Fruit fly (Drosophila melanogaster) whole organism, embryonic: ENCODE measurements around the gene alpha-Est8.
A peak's percentile ranks its signal among the peaks of the same experiment; 100 is the strongest.

Experiments used
- Aef1 ChIP-seq: fragments of 200-800 bp; sonication (Bioruptor generic); IDR thresholded peaks from 3 replicates; pipeline ENCODE4 v1.3.6; 2022; ENCODE audit warnings: missing biosample characterization, missing genetic modification characterization
- B-H2 ChIP-seq: fragments of 200-800 bp; sonication (Bioruptor generic); optimal IDR thresholded peaks from 2 replicates; lab custom pipeline; 2018; ENCODE audit warnings: missing biosample characterization, mild to moderate bottlenecking, missing genetic modification characterization
- CG10543 ChIP-seq: fragments of 200-800 bp; sonication (Bioruptor generic); optimal IDR thresholded peaks from 3 replicates; lab custom pipeline; 2017; ENCODE audit warnings: missing biosample characterization, mild to moderate bottlenecking, missing genetic modification characterization, moderate library complexity
- CG11085 ChIP-seq: fragments of 200-800 bp; sonication (Bioruptor generic); IDR thresholded peaks from 2 replicates; pipeline ENCODE4 v1.3.6; 2022; ENCODE audit warnings: missing biosample characterization, missing genetic modification characterization
- CG12744 ChIP-seq: fragments of 200-800 bp; sonication (Bioruptor generic); optimal IDR thresholded peaks from 2 replicates; lab custom pipeline; 2016; ENCODE audit warnings: missing biosample characterization, missing genetic modification characterization
- CG1602 ChIP-seq: fragments of 200-800 bp; sonication (Bioruptor generic); optimal IDR thresholded peaks from 3 replicates; lab custom pipeline; 2016; ENCODE audit warnings: missing biosample characterization, missing genetic modification characterization
- CG1603 ChIP-seq: fragments of 200-800 bp; sonication (Bioruptor generic); optimal IDR thresholded peaks from 2 replicates; lab custom pipeline; 2019; ENCODE audit warnings: missing biosample characterization, mild to moderate bottlenecking, missing genetic modification characterization, moderate library complexity
- CG16815 ChIP-seq: fragments of 200-800 bp; sonication (Bioruptor generic); optimal IDR thresholded peaks from 3 replicates; lab custom pipeline; 2017; ENCODE audit warnings: missing biosample characterization, mild to moderate bottlenecking, missing genetic modification characterization
- CG18599 ChIP-seq: fragments of 200-800 bp; sonication (Bioruptor generic); optimal IDR thresholded peaks from 3 replicates; lab custom pipeline; 2017; ENCODE audit warnings: missing biosample characterization, missing genetic modification characterization, mild to moderate bottlenecking, moderate library complexity, missing genetic modification reagents
- CG18764 ChIP-seq: fragments of 200-800 bp; sonication (Bioruptor generic); optimal IDR thresholded peaks from 3 replicates; lab custom pipeline; 2016; ENCODE audit warnings: missing biosample characterization, missing genetic modification characterization
- CG34224 ChIP-seq: fragments of 200-800 bp; sonication (Bioruptor generic); IDR thresholded peaks from 3 replicates; pipeline ENCODE4 v1.3.6; 2022; ENCODE audit warnings: missing biosample characterization, missing genetic modification characterization; ENCODE audit not compliant: partially characterized antibody
- CG42726 ChIP-seq: fragments of 200-800 bp; sonication (Bioruptor generic); IDR thresholded peaks from 2 replicates; pipeline ENCODE4 v1.3.6; 2022; ENCODE audit warnings: missing biosample characterization, missing genetic modification characterization; ENCODE audit not compliant: partially characterized antibody
- CG6254 ChIP-seq: fragments of 200-800 bp; sonication (Bioruptor generic); optimal IDR thresholded peaks from 3 replicates; lab custom pipeline; 2017; ENCODE audit warnings: mild to moderate bottlenecking, missing biosample characterization, missing genetic modification reagents, missing genetic modification characterization
- CG6272 ChIP-seq: fragments of 200-800 bp; sonication (Bioruptor generic); IDR thresholded peaks from 2 replicates; pipeline ENCODE4 v1.3.6; 2022; ENCODE audit warnings: missing biosample characterization, missing genetic modification characterization
- CG6654 ChIP-seq: fragments of 200-800 bp; sonication (Bioruptor generic); optimal IDR thresholded peaks from 2 replicates; lab custom pipeline; 2017; ENCODE audit warnings: missing biosample characterization, mild to moderate bottlenecking, missing genetic modification characterization
- CG6791 ChIP-seq: fragments of 200-800 bp; sonication (Bioruptor generic); IDR thresholded peaks from 3 replicates; pipeline ENCODE4 v1.3.6; 2022; ENCODE audit warnings: missing biosample characterization, missing genetic modification characterization; ENCODE audit not compliant: partially characterized antibody
- CG8944 ChIP-seq: fragments of 200-800 bp; sonication (Bioruptor generic); optimal IDR thresholded peaks from 3 replicates; lab custom pipeline; 2016; ENCODE audit warnings: missing biosample characterization, missing genetic modification characterization
- CG9727 ChIP-seq: fragments of 200-800 bp; sonication (Bioruptor generic); optimal IDR thresholded peaks from 3 replicates; lab custom pipeline; 2017; ENCODE audit warnings: missing biosample characterization, mild to moderate bottlenecking, missing genetic modification characterization
- CTCF ChIP-seq: fragments of 200-800 bp; sonication (Bioruptor generic); optimal IDR thresholded peaks from 2 replicates; lab custom pipeline; 2017; ENCODE audit warnings: missing biosample characterization, mild to moderate bottlenecking, missing genetic modification characterization, moderate library complexity
- D ChIP-seq, 2 experiments: fragments of 200-800 bp in 1 of 2; fragments of >200 bp in 1 of 2; sonication (Bioruptor generic) in 1 of 2; optimal IDR thresholded peaks; 2 replicates in 1 of 2; 3 replicates in 1 of 2; lab custom pipeline; 2017; ENCODE audit warnings: mild to moderate bottlenecking in 1 of 2, missing biosample characterization in 1 of 2, missing genetic modification characterization in 1 of 2, missing genetic modification reagents in 1 of 2
- Dfd ChIP-seq, 2 experiments: fragments of >200 bp; optimal IDR thresholded peaks; 2 replicates each; lab custom pipeline; 2017; ENCODE audit warnings: missing biosample characterization in 2 of 2, missing genetic modification characterization in 2 of 2
- Dref ChIP-seq: fragments of 200-800 bp; sonication (Bioruptor generic); IDR thresholded peaks from 2 replicates; pipeline ENCODE4 v1.3.6; 2022; ENCODE audit warnings: missing biosample characterization, missing genetic modification characterization
- Fer1 ChIP-seq: fragments of 200-800 bp; sonication (Bioruptor generic); optimal IDR thresholded peaks from 2 replicates; lab custom pipeline; 2017; ENCODE audit warnings: missing biosample characterization, mild to moderate bottlenecking, missing genetic modification characterization
- Hr78 ChIP-seq, 2 experiments: fragments of 200-800 bp in 1 of 2; fragments of >200 bp in 1 of 2; sonication (Bioruptor generic) in 1 of 2; optimal IDR thresholded peaks; 2 replicates each; lab custom pipeline; 2017 to 2019; ENCODE audit warnings: missing biosample characterization in 2 of 2, missing genetic modification characterization in 2 of 2, mild to moderate bottlenecking in 1 of 2, moderate library complexity in 1 of 2
- Meics ChIP-seq: fragments of 200-800 bp; sonication (Bioruptor generic); optimal IDR thresholded peaks from 2 replicates; lab custom pipeline; 2017; ENCODE audit warnings: missing biosample characterization, mild to moderate bottlenecking, missing genetic modification characterization
- Rfx ChIP-seq: fragments of 200-800 bp; sonication (Bioruptor generic); IDR thresholded peaks from 2 replicates; pipeline ENCODE4 v1.3.6; 2022; ENCODE audit warnings: missing biosample characterization, missing genetic modification characterization
- amos ChIP-seq: fragments of 200-800 bp; sonication (Bioruptor generic); IDR thresholded peaks from 2 replicates; pipeline ENCODE4 v1.3.6; 2022; ENCODE audit warnings: missing biosample characterization, missing genetic modification characterization; ENCODE audit not compliant: partially characterized antibody
- ase ChIP-seq: fragments of 200-800 bp; sonication (Bioruptor generic); IDR thresholded peaks from 3 replicates; pipeline ENCODE4 v1.3.6; 2022; ENCODE audit warnings: missing biosample characterization, missing genetic modification characterization
- cg ChIP-seq: fragments of 200-800 bp; sonication (Bioruptor generic); optimal IDR thresholded peaks from 3 replicates; lab custom pipeline; 2019; ENCODE audit warnings: missing biosample characterization, mild to moderate bottlenecking, missing genetic modification characterization, moderate library complexity
- croc ChIP-seq: fragments of 200-800 bp; sonication (Bioruptor generic); conservative IDR thresholded peaks from 3 replicates; pipeline ENCODE4 v1.3.6; 2022; ENCODE audit warnings: missing biosample characterization, missing genetic modification characterization
- cwo ChIP-seq: fragments of 200-800 bp; sonication (Bioruptor generic); optimal IDR thresholded peaks from 3 replicates; lab custom pipeline; 2017; ENCODE audit warnings: missing biosample characterization, missing genetic modification characterization, mild to moderate bottlenecking, moderate library complexity, missing genetic modification reagents
- dati ChIP-seq: fragments of 200-800 bp; sonication (Bioruptor generic); IDR thresholded peaks from 2 replicates; pipeline ENCODE4 v1.3.6; 2022; ENCODE audit warnings: missing biosample characterization, missing genetic modification characterization
- eve ChIP-seq, 2 experiments: fragments of >200 bp; optimal IDR thresholded peaks; 2 replicates each; lab custom pipeline; 2017; ENCODE audit warnings: missing biosample characterization in 2 of 2, missing genetic modification characterization in 2 of 2
- ewg ChIP-seq: fragments of 200-800 bp; sonication (Bioruptor generic); optimal IDR thresholded peaks from 3 replicates; lab custom pipeline; 2017; ENCODE audit warnings: mild to moderate bottlenecking, missing biosample characterization, missing genetic modification reagents, missing genetic modification characterization
- fru ChIP-seq: fragments of >200 bp; optimal IDR thresholded peaks from 2 replicates; lab custom pipeline; 2017
- gfzf ChIP-seq: fragments of 200-800 bp; sonication (Bioruptor generic); optimal IDR thresholded peaks from 2 replicates; lab custom pipeline; 2016; ENCODE audit warnings: missing biosample characterization, mild to moderate bottlenecking, missing genetic modification characterization, moderate library complexity
- gt ChIP-seq: fragments of 200-800 bp; sonication (Bioruptor generic); IDR thresholded peaks from 2 replicates; pipeline ENCODE4 v1.3.6; 2022; ENCODE audit warnings: missing biosample characterization, missing genetic modification characterization
- jigr1 ChIP-seq: fragments of 200-800 bp; sonication (Bioruptor generic); IDR thresholded peaks from 3 replicates; pipeline ENCODE4 v1.3.6; 2022; ENCODE audit warnings: missing biosample characterization, missing genetic modification characterization
- jing ChIP-seq: fragments of 200-800 bp; sonication (Bioruptor generic); optimal IDR thresholded peaks from 2 replicates; lab custom pipeline; 2018; ENCODE audit warnings: missing biosample characterization, mild to moderate bottlenecking, missing genetic modification characterization
- kah ChIP-seq: fragments of 200-800 bp; sonication (Bioruptor generic); optimal IDR thresholded peaks from 2 replicates; lab custom pipeline; 2018; ENCODE audit warnings: missing biosample characterization, mild to moderate bottlenecking, missing genetic modification characterization
- kni ChIP-seq: fragments of 200-800 bp; sonication (Bioruptor generic); optimal IDR thresholded peaks from 3 replicates; lab custom pipeline; 2017; ENCODE audit warnings: mild to moderate bottlenecking, missing biosample characterization, missing genetic modification reagents, missing genetic modification characterization
- knrl ChIP-seq: fragments of 200-800 bp; sonication (Bioruptor generic); IDR thresholded peaks from 3 replicates; pipeline ENCODE4 v1.3.6; 2022; ENCODE audit warnings: missing biosample characterization, missing genetic modification characterization; ENCODE audit not compliant: partially characterized antibody
- lab ChIP-seq: fragments of 200-800 bp; sonication (Bioruptor generic); optimal IDR thresholded peaks from 3 replicates; lab custom pipeline; 2017; ENCODE audit warnings: missing biosample characterization, missing genetic modification characterization, mild to moderate bottlenecking, moderate library complexity, missing genetic modification reagents
- odd ChIP-seq: fragments of 200-800 bp; sonication (Bioruptor generic); optimal IDR thresholded peaks from 2 replicates; lab custom pipeline; 2017; ENCODE audit warnings: missing biosample characterization, mild to moderate bottlenecking, missing genetic modification characterization
- prd ChIP-seq, 3 experiments: fragments of >200 bp in 2 of 3; fragments of 200-800 bp in 1 of 3; sonication (Bioruptor generic) in 1 of 3; optimal IDR thresholded peaks in 2 of 3; IDR thresholded peaks in 1 of 3; 2 replicates in 2 of 3; 3 replicates in 1 of 3; pipeline versions ENCODE4 v1.3.6 to Lab custom; 2017 to 2022; ENCODE audit warnings: missing biosample characterization in 1 of 3, missing genetic modification characterization in 1 of 3
- psq ChIP-seq: fragments of 200-800 bp; sonication (Bioruptor generic); optimal IDR thresholded peaks from 2 replicates; lab custom pipeline; 2017; ENCODE audit warnings: missing biosample characterization, missing genetic modification characterization
- sisA ChIP-seq: fragments of 200-800 bp; sonication (Bioruptor generic); IDR thresholded peaks from 2 replicates; pipeline ENCODE4 v1.3.6; 2022; ENCODE audit warnings: missing biosample characterization, missing genetic modification characterization
- slp2 ChIP-seq: fragments of 200-800 bp; sonication (Bioruptor generic); optimal IDR thresholded peaks from 2 replicates; lab custom pipeline; 2016; ENCODE audit warnings: missing biosample characterization, missing genetic modification characterization
- ssp ChIP-seq: fragments of 200-800 bp; sonication (Bioruptor generic); IDR thresholded peaks from 2 replicates; pipeline ENCODE4 v1.3.6; 2022; ENCODE audit warnings: missing biosample characterization, missing genetic modification characterization
- tin ChIP-seq: fragments of 200-800 bp; sonication (Bioruptor generic); optimal IDR thresholded peaks from 3 replicates; lab custom pipeline; 2016; ENCODE audit warnings: missing biosample characterization, missing genetic modification characterization

The alpha-Est8 gene

dm6 chr3R:7491453-7491853 lies 24.0 kb downstream of the alpha-Est8 start (continued):
- TF ChIP-seq kah (GFP tag; lab: Kevin White, UChicago) (no peak), Hr78 (GFP tag; optimal IDR thresholded peaks at IDR 0.05; lab: Kevin White, UChicago) (peak in 1 of 2 experiments; percentile 27), CG18599 (no peak), CG6791 (GFP tag; lab: Robert Waterston, UW) (no peak), eve (GFP tag; optimal IDR thresholded peaks at IDR 0.05; lab: Kevin White, UChicago) (no peak), croc (no peak), Fer1 (peak; percentile 32), CG1602 (GFP tag; lab: Kevin White, UChicago) (no peak), slp2 (no peak), Dfd (GFP tag; optimal IDR thresholded peaks at IDR 0.05; lab: Kevin White, UChicago) (no peak), kni (peak; percentile 74), D (optimal IDR thresholded peaks at IDR 0.05; lab: Kevin White, UChicago) (no peak), D (GFP tag; optimal IDR thresholded peaks at IDR 0.05; lab: Kevin White, UChicago) (no peak), gt (no peak), CTCF (GFP tag; lab: Kevin White, UChicago) (no peak), CG10543 (peak; percentile 28), CG8944 (GFP tag; lab: Kevin White, UChicago) (no peak), CG34224 (peak; percentile 51), psq (GFP tag; lab: Kevin White, UChicago) (no peak), CG11085 (GFP tag; lab: Robert Waterston, UW) (no peak), dati (GFP tag; lab: Robert Waterston, UW) (no peak)

dm6 chr3R:7490884-7491283 lies 24.6 kb downstream of the alpha-Est8 start:
- TF ChIP-seq CG18764 (peak; percentile 40), croc (peak; percentile 16; the same call in 1 of the 3 replicates), CG42726 (GFP tag; lab: Robert Waterston, UW) (no peak), CG12744 (no peak), CG16815 (GFP tag; lab: Kevin White, UChicago) (no peak), prd (optimal IDR thresholded peaks at IDR 0.05; lab: Kevin White, UChicago) (no peak), prd (GFP tag; IDR thresholded peaks at IDR 0.05; lab: Robert Waterston, UW) (peak; percentile 57; the same call in 1 of the 3 replicates), Aef1 (GFP tag; lab: Robert Waterston, UW) (no peak), jigr1 (GFP tag; lab: Robert Waterston, UW) (no peak), CG9727 (peak; percentile 39), cwo (peak; percentile 3), CG6254 (GFP tag; lab: Kevin White, UChicago) (peak; percentile 11), kah (GFP tag; lab: Kevin White, UChicago) (peak; percentile 54), CG6272 (GFP tag; lab: Robert Waterston, UW) (0 out of 2 replicates have a peak, but pooled peaks have one; percentile 17), cg (GFP tag; lab: Kevin White, UChicago) (no peak), Dref (GFP tag; lab: Robert Waterston, UW) (no peak), amos (GFP tag; lab: Robert Waterston, UW) (no peak), Rfx (GFP tag; lab: Robert Waterston, UW) (peak; percentile 17; the same call in 1 of the 2 replicates), sisA (GFP tag; lab: Robert Waterston, UW) (peak; percentile 45), jing (peak; percentile 34), ase (GFP tag; lab: Robert Waterston, UW) (peak; percentile 51; the same call in 1 of the 3 replicates), tin (GFP tag; lab: Kevin White, UChicago) (peak; percentile 16), knrl (GFP tag; lab: Robert Waterston, UW) (no peak), ssp (GFP tag; lab: Robert Waterston, UW) (peak; percentile 39; the same call in 1 of the 2 replicates), CG6654 (GFP tag; lab: Kevin White, UChicago) (peak; percentile 27), lab (peak; percentile 4), B-H2 (no peak), gfzf (no peak), Meics (GFP tag; lab: Kevin White, UChicago) (peak; percentile 44), fru (lab: Kevin White, UChicago) (no peak), CG1603 (tag; lab: Kevin White, UChicago) (peak; percentile 16), odd (GFP tag; lab: Kevin White, UChicago) (peak; percentile 34), ewg (peak; percentile 48)
